Worm (Caenorhabditis elegans): Measurements from ENCODE around the gene C36C5.4.

ce11 chrV:3133293-3133755 is 33.0 kb upstream of the C36C5.4 start, which contains the start of gene F02C9.2:
- TF ChIP-seq ztf-11 (tag; optimal IDR thresholded peaks at IDR 0.05) (no peak), D1046.2 (GFP tag; IDR thresholded peaks at IDR 0.05) (no peak), daf-12 (tag; optimal IDR thresholded peaks at IDR 0.05) (no peak), zag-1 (tag; optimal IDR thresholded peaks at IDR 0.05) (no peak), fkh-10 (GFP tag; optimal IDR thresholded peaks at IDR 0.05) (no peak), nhr-28 (tag; optimal IDR thresholded peaks at IDR 0.05) (no peak), unc-130 (GFP tag; optimal IDR thresholded peaks at IDR 0.05) (no peak), unc-39 (tag; optimal IDR thresholded peaks at IDR 0.05) (no peak), nhr-76 (tag; optimal IDR thresholded peaks at IDR 0.05) (no peak)

All from whole organism, L4 larva.